Fruit fly (Drosophila melanogaster): ENCODE measurements around the gene CG8032.

The CG8032 gene

dm6 chr3R:8673803-8674234, 9.9 kb downstream of the CG8032 start, which contains the start of gene mRpL19 (continued):
- TF ChIP-seq pan (optimal IDR thresholded peaks at IDR 0.05) (no peak), pan (GFP tag; optimal IDR thresholded peaks at IDR 0.05 in 1 of 2, IDR thresholded peaks at IDR 0.05 in 1 of 2) (no peak), CG10959 (GFP tag; IDR thresholded peaks at IDR 0.05) (no peak), CG12104 (GFP tag; optimal IDR thresholded peaks at IDR 0.05) (peak; percentile 21), nom (GFP tag; optimal IDR thresholded peaks at IDR 0.05) (peak; percentile 23), fru (optimal IDR thresholded peaks at IDR 0.05) (no peak), bowl (GFP tag; IDR thresholded peaks at IDR 0.05) (no peak), Elba2 (GFP tag; optimal IDR thresholded peaks at IDR 0.05) (no peak), Fer3 (tag; optimal IDR thresholded peaks at IDR 0.05) (peak; percentile 52), Mrtf (GFP tag; IDR thresholded peaks at IDR 0.05) (no peak), CG2202 (tag; optimal IDR thresholded peaks at IDR 0.05) (peak; percentile 11), Hand (GFP tag; optimal IDR thresholded peaks at IDR 0.05) (peak; percentile 32), sima (GFP tag; optimal IDR thresholded peaks at IDR 0.05) (no peak), CG11560 (tag; IDR thresholded peaks at IDR 0.05) (no peak), CG32772 (GFP tag; IDR thresholded peaks at IDR 0.05) (no peak), p53 (GFP tag; optimal IDR thresholded peaks at IDR 0.05) (no peak), slou (GFP tag; optimal IDR thresholded peaks at IDR 0.05) (no peak), stc (GFP tag; IDR thresholded peaks at IDR 0.05) (no peak), CG11504 (tag; optimal IDR thresholded peaks at IDR 0.05) (peak; percentile 60), D (optimal IDR thresholded peaks at IDR 0.05) (no peak), D (GFP tag; optimal IDR thresholded peaks at IDR 0.05) (no peak), tup (GFP tag; optimal IDR thresholded peaks at IDR 0.05) (no peak), CG11093 (GFP tag; IDR thresholded peaks at IDR 0.05) (no peak), Camta (GFP tag; optimal IDR thresholded peaks at IDR 0.05) (no peak), CG16813 (GFP tag; IDR thresholded peaks at IDR 0.05; ENCODE audit: partially characterized antibody) (peak; percentile 55), Dfd (GFP tag; optimal IDR thresholded peaks at IDR 0.05) (no peak), tin (GFP tag; optimal IDR thresholded peaks at IDR 0.05) (no peak), CG3065 (GFP tag; optimal IDR thresholded peaks at IDR 0.05) (no peak), CG13296 (GFP tag; optimal IDR thresholded peaks at IDR 0.05) (peak; percentile 69), ato (GFP tag; IDR thresholded peaks at IDR 0.05; ENCODE audit: partially characterized antibody) (peak; percentile 53; the same call in 1 of the 2 replicates), fu2 (GFP tag; optimal IDR thresholded peaks at IDR 0.05) (no peak), CG1602 (GFP tag; optimal IDR thresholded peaks at IDR 0.05) (no peak), CG12659 (GFP tag; optimal IDR thresholded peaks at IDR 0.05) (peak; percentile 62), ind (GFP tag; optimal IDR thresholded peaks at IDR 0.05) (no peak), HLH4C (GFP tag; IDR thresholded peaks at IDR 0.05; ENCODE audit: partially characterized antibody) (peak; percentile 67), NC2β (GFP tag; optimal IDR thresholded peaks at IDR 0.05) (no peak), gt (GFP tag; IDR thresholded peaks at IDR 0.05) (no peak), CG18599 (GFP tag; optimal IDR thresholded peaks at IDR 0.05) (peak; percentile 71), CG8281 (tag; optimal IDR thresholded peaks at IDR 0.05) (no peak), bbx (GFP tag; IDR thresholded peaks at IDR 0.05; ENCODE audit: partially characterized antibody) (peak; percentile 81), CG15011 (GFP tag; optimal IDR thresholded peaks at IDR 0.05) (no peak), Antp (GFP tag; optimal IDR thresholded peaks at IDR 0.05) (no peak), danr (GFP tag; IDR thresholded peaks at IDR 0.05) (no peak), CG34376 (GFP tag; optimal IDR thresholded peaks at IDR 0.05) (peak; percentile 21), Rx (GFP tag; IDR thresholded peaks at IDR 0.05) (no peak), gce (GFP tag; IDR thresholded peaks at IDR 0.05) (no peak), cas (GFP tag; IDR thresholded peaks at IDR 0.05) (no peak), CG8359 (GFP tag; optimal IDR thresholded peaks at IDR 0.05; ENCODE audit: borderline replicate concordance) (no peak), CG6175 (GFP tag; IDR thresholded peaks at IDR 0.05) (no peak), CG2875 (GFP tag; optimal IDR thresholded peaks at IDR 0.05) (no peak), chif (GFP tag; optimal IDR thresholded peaks at IDR 0.05) (no peak), CG7786 (GFP tag; optimal IDR thresholded peaks at IDR 0.05) (no peak), CG12071 (GFP tag; optimal IDR thresholded peaks at IDR 0.05) (no peak)
